Worm (Caenorhabditis elegans): ENCODE results near the gene K05F1.6.

ce11 chrII:5792490-5792889 is 10.2 kb downstream of the K05F1.6 start, which contains the start of gene K05F1.14:
- no peak for TF ChIP-seq klf-2 (GFP tag; conservative IDR thresholded peaks at IDR 0.05)
- no peak for TF ChIP-seq ztf-23 (GFP tag; IDR thresholded peaks at IDR 0.05)
- no peak for TF ChIP-seq tab-1 (GFP tag; IDR thresholded peaks at IDR 0.05)
